Fruit fly (Drosophila melanogaster): Measurements from ENCODE around the gene ovo.

Gene ovo

DNA sequence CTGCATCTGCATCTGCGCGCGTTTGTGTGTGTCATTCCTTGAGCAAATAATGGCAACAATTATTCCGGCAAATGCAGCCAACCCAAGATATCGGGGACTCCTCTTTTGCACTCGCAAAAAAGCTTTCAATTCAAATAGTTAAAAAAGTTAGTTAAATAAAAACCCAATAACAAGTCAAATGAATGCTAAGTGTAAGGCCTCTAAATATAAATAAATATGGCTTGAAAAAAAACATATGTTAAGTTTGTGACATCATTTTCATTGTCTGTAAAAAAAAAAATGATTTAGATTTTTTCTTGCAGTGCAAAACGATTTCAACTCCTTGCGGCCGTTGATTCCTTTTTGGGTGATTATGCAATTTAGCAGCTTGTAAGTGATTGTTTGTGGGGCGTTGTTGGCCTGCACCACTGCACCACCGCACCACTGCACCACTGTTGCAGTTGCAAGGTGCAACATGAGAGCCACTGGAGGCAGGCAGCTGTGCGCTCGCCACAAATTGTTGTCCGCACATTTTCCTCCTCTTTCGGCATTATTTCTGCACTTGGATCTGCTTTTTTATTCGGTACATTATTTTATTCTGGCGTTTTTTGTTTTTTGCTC lies 21.9 kb upstream of the ovo start (continued):
- no peak for TF ChIP-seq eg (GFP tag; IDR thresholded peaks at IDR 0.05)
- TF ChIP-seq Sox15 (GFP tag; optimal IDR thresholded peaks at IDR 0.05) = peak; percentile 41
- peak; percentile 5 for TF ChIP-seq CG11762 (GFP tag; optimal IDR thresholded peaks at IDR 0.05; ENCODE audit: insufficient read depth)
- TF ChIP-seq fd85E (GFP tag; optimal IDR thresholded peaks at IDR 0.05) = no peak
- peak; percentile 66 for TF ChIP-seq Eip93F (GFP tag; optimal IDR thresholded peaks at IDR 0.05)
- TF ChIP-seq Sox102F (GFP tag; optimal IDR thresholded peaks at IDR 0.05) = peak; percentile 83
- peak; percentile 21 for TF ChIP-seq CG3032 (tag; optimal IDR thresholded peaks at IDR 0.05)
- peak; percentile 21 to 43 for TF ChIP-seq ss (GFP tag; optimal IDR thresholded peaks at IDR 0.05)
- no peak for TF ChIP-seq CG7368 (GFP tag; optimal IDR thresholded peaks at IDR 0.05)
- peak; percentile 39; the same call in 2 of the 3 replicates for TF ChIP-seq CG6163 (GFP tag; IDR thresholded peaks at IDR 0.05)

DNA sequence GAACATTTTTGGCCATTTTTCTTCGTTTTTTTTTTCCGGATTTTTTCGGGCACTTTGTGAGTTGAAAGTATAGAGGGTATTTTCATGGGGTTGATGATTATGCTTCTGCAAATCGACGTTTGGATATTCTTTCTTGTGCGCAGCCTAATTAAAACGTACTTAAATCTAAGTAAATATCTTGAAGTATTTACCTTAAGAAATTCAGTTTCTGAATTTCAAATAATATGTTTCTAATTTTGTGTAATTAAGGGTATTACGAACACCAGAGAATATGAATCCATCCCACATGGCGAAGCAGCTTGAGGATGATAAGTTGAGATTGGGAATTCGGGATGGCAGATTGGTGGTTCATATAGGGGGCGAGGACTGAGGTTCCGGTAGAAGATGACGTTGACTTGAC lies 21.4 kb upstream of the ovo start:
- no peak for TF ChIP-seq CG11902 (GFP tag; optimal IDR thresholded peaks at IDR 0.05)
- TF ChIP-seq CG34406 (GFP tag; optimal IDR thresholded peaks at IDR 0.05) = no peak
- TF ChIP-seq Eip78C (GFP tag) = peak; percentile 45
- TF ChIP-seq Smox (GFP tag; optimal IDR thresholded peaks at IDR 0.05) = peak; percentile 62
- TF ChIP-seq Hr39 (GFP tag; optimal IDR thresholded peaks at IDR 0.05) = peak; percentile 68
- TF ChIP-seq eg (GFP tag; IDR thresholded peaks at IDR 0.05) = no peak
- no peak for TF ChIP-seq CG32006 (GFP tag; optimal IDR thresholded peaks at IDR 0.05)
- TF ChIP-seq CG7368 (GFP tag; optimal IDR thresholded peaks at IDR 0.05) = no peak
- TF ChIP-seq Sox102F (GFP tag; optimal IDR thresholded peaks at IDR 0.05) = peak; percentile 65
- TF ChIP-seq topi (GFP tag; optimal IDR thresholded peaks at IDR 0.05) = peak; percentile 73
- TF ChIP-seq Eip75B (GFP tag; optimal IDR thresholded peaks at IDR 0.05) = no peak
- TF ChIP-seq CG3032 (tag; optimal IDR thresholded peaks at IDR 0.05) = no peak
- TF ChIP-seq esn (GFP tag; optimal IDR thresholded peaks at IDR 0.05) = peak; percentile 71
- no peak for TF ChIP-seq salr (GFP tag; optimal IDR thresholded peaks at IDR 0.05)
- peak; percentile 79 for TF ChIP-seq svp (GFP tag)
- no peak for TF ChIP-seq CG16779 (tag; optimal IDR thresholded peaks at IDR 0.05)
- TF ChIP-seq Sox15 (GFP tag; optimal IDR thresholded peaks at IDR 0.05) = no peak
- no peak for TF ChIP-seq Eip93F (GFP tag; optimal IDR thresholded peaks at IDR 0.05)
- no peak for TF ChIP-seq CG6276 (GFP tag; optimal IDR thresholded peaks at IDR 0.05)
- TF ChIP-seq CG31627 (GFP tag; optimal IDR thresholded peaks at IDR 0.05) = peak; percentile 71
- TF ChIP-seq cyc (GFP tag; optimal IDR thresholded peaks at IDR 0.05) = peak; percentile 66
- no peak for TF ChIP-seq Ets96B (tag; optimal IDR thresholded peaks at IDR 0.05)
- no peak for TF ChIP-seq Lpt (GFP tag; optimal IDR thresholded peaks at IDR 0.05)
- TF ChIP-seq Sox14 (GFP tag; optimal IDR thresholded peaks at IDR 0.05) = peak; percentile 2
- TF ChIP-seq acj6 (GFP tag; optimal IDR thresholded peaks at IDR 0.05) = no peak
- peak; percentile 54 for TF ChIP-seq Ets21C (GFP tag; optimal IDR thresholded peaks at IDR 0.05)
- no peak for TF ChIP-seq OdsH (GFP tag; optimal IDR thresholded peaks at IDR 0.05)
- TF ChIP-seq CG15336 (GFP tag; IDR thresholded peaks at IDR 0.05) = no peak
- no peak for TF ChIP-seq CG1621 (tag; optimal IDR thresholded peaks at IDR 0.05)
- no peak for TF ChIP-seq dac (GFP tag; optimal IDR thresholded peaks at IDR 0.05)
- no peak for TF ChIP-seq Blimp-1 (GFP tag; optimal IDR thresholded peaks at IDR 0.05)
- TF ChIP-seq Met (GFP tag; optimal IDR thresholded peaks at IDR 0.05) = peak; percentile 79
- TF ChIP-seq lz (GFP tag; optimal IDR thresholded peaks at IDR 0.05) = peak; percentile 57
- TF ChIP-seq CG11762 (GFP tag; optimal IDR thresholded peaks at IDR 0.05; ENCODE audit: insufficient read depth) = no peak

DNA sequence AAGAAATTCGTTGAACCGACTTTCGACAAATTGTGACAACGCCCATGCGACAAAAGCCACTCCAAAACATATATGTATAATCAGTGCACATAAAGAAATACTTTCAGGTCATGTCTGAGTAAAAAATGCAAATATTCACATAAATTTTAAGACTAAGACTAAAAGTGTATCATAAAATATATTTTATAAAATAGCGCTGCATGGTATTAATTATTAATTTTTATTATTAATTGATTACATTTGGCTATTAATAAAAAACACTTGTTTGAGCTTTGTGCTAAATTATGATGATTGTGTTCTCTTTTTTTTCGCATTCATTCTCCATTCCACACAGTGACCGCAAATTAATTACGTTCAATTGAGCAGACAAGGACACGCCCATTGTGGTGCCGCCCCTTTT lies 20.8 kb upstream of the ovo start:
- TF ChIP-seq Eip78C (GFP tag) = peak; percentile 7
- no peak for TF ChIP-seq CG15336 (GFP tag; IDR thresholded peaks at IDR 0.05)
- no peak for TF ChIP-seq lz (GFP tag; optimal IDR thresholded peaks at IDR 0.05)
- TF ChIP-seq Gug (GFP tag; IDR thresholded peaks at IDR 0.05) = no peak
- TF ChIP-seq CG4318 (GFP tag; optimal IDR thresholded peaks at IDR 0.05) = no peak
- TF ChIP-seq CG10669 (GFP tag; optimal IDR thresholded peaks at IDR 0.05) = no peak
- TF ChIP-seq CG34406 (GFP tag; optimal IDR thresholded peaks at IDR 0.05) = peak; percentile 7
- no peak for TF ChIP-seq CG3919 (GFP tag; optimal IDR thresholded peaks at IDR 0.05)
- no peak for TF ChIP-seq CG11902 (GFP tag; optimal IDR thresholded peaks at IDR 0.05)
- TF ChIP-seq OdsH (GFP tag; optimal IDR thresholded peaks at IDR 0.05) = no peak
- TF ChIP-seq net (GFP tag; optimal IDR thresholded peaks at IDR 0.05) = no peak
- no peak for TF ChIP-seq Hr39 (GFP tag; optimal IDR thresholded peaks at IDR 0.05)
- TF ChIP-seq Sox15 (GFP tag; optimal IDR thresholded peaks at IDR 0.05) = no peak
- no peak for TF ChIP-seq CG16779 (tag; optimal IDR thresholded peaks at IDR 0.05)
- no peak for TF ChIP-seq Lpt (GFP tag; optimal IDR thresholded peaks at IDR 0.05)
- no peak for TF ChIP-seq acj6 (GFP tag; optimal IDR thresholded peaks at IDR 0.05)
- no peak for TF ChIP-seq CG8319 (GFP tag; optimal IDR thresholded peaks at IDR 0.05)
- no peak for TF ChIP-seq Met (GFP tag; optimal IDR thresholded peaks at IDR 0.05)
- peak; percentile 8 for TF ChIP-seq Sox102F (GFP tag; optimal IDR thresholded peaks at IDR 0.05)
- TF ChIP-seq CG8632 (GFP tag; optimal IDR thresholded peaks at IDR 0.05) = no peak
- no peak for TF ChIP-seq CG7368 (GFP tag; optimal IDR thresholded peaks at IDR 0.05)
- no peak for TF ChIP-seq CG1621 (tag; optimal IDR thresholded peaks at IDR 0.05)
- no peak for TF ChIP-seq vri (GFP tag; optimal IDR thresholded peaks at IDR 0.05)
- TF ChIP-seq fkh (GFP tag; optimal IDR thresholded peaks at IDR 0.05) = no peak
- TF ChIP-seq CG6163 (GFP tag; IDR thresholded peaks at IDR 0.05) = no peak

Data from whole organism, prepupa.